ENCODE assay signal across 2 worm cellular contexts in genomic region chrII:9154339-9154738, ce11.
TF ChIP-seq lines count a peak whose summit lies in the region.

No protein-coding gene starts in this region.

TF ChIP-seq in whole organism, L3 larva, 47 proteins besides CTCF, POLR2A, EP300 and RAD21:
- TF ChIP-seq egl-5 (tag; optimal IDR thresholded peaks at IDR 0.05; lab: Kevin White, UChicago) (no peak), unc-39 (tag; optimal IDR thresholded peaks at IDR 0.05; lab: Kevin White, UChicago) (no peak), ztf-4 (tag; optimal IDR thresholded peaks at IDR 0.05; lab: Kevin White, UChicago) (no peak), tbx-2 (tag; optimal IDR thresholded peaks at IDR 0.05; lab: Kevin White, UChicago) (no peak), nhr-43 (tag; optimal IDR thresholded peaks at IDR 0.05; lab: Kevin White, UChicago; ENCODE audit: poor library complexity, severe bottlenecking) (no peak), skn-1 (tag; optimal IDR thresholded peaks at IDR 0.05; lab: Kevin White, UChicago) (no peak), pqm-1 (tag; optimal IDR thresholded peaks at IDR 0.05; lab: Kevin White, UChicago) (peak; percentile 12)

TF ChIP-seq in whole organism, L4 larva, 104 proteins besides CTCF, POLR2A, EP300 and RAD21:
- TF ChIP-seq F37D6.2 (tag; optimal IDR thresholded peaks at IDR 0.05; lab: Kevin White, UChicago) = no peak
- no peak for TF ChIP-seq php-3 (GFP tag; IDR thresholded peaks at IDR 0.05; lab: Robert Waterston, UW)
- no peak for TF ChIP-seq ZK546.5 (tag; optimal IDR thresholded peaks at IDR 0.05; lab: Kevin White, UChicago)
- TF ChIP-seq aha-1 (tag; lab: Kevin White, UChicago) = peak; percentile 96
- no peak for TF ChIP-seq daf-16 (GFP tag; optimal IDR thresholded peaks at IDR 0.05; lab: Kevin White, UChicago)
- no peak for TF ChIP-seq daf-16 (tag; optimal IDR thresholded peaks at IDR 0.05; lab: Kevin White, UChicago)
- TF ChIP-seq cey-2 (tag; optimal IDR thresholded peaks at IDR 0.05; lab: Kevin White, UChicago; ENCODE audit: borderline replicate concordance, insufficient read depth) = no peak
- TF ChIP-seq vab-7 (GFP tag; IDR thresholded peaks at IDR 0.05; lab: Robert Waterston, UW) = no peak
- no peak for TF ChIP-seq ztf-11 (tag; optimal IDR thresholded peaks at IDR 0.05; lab: Kevin White, UChicago)
- TF ChIP-seq lin-13 (GFP tag; optimal IDR thresholded peaks at IDR 0.05; lab: Kevin White, UChicago) = no peak
- TF ChIP-seq hif-1 (tag; optimal IDR thresholded peaks at IDR 0.05; lab: Kevin White, UChicago) = peak; percentile 87 to 89

Comparison
In these comparisons a context has a peak if more than half of its experiments do, and no peak if none do; other contexts are left out.
1. Of the 28 proteins assayed by ChIP-seq in both whole organism, L4 larva and whole organism, L3 larva: peak only in whole organism, L4 larva: none; only in whole organism, L3 larva: pqm-1; in both: none; in neither: 27.